Worm (Caenorhabditis elegans): ENCODE results near the gene H10D18.5.

DNA sequence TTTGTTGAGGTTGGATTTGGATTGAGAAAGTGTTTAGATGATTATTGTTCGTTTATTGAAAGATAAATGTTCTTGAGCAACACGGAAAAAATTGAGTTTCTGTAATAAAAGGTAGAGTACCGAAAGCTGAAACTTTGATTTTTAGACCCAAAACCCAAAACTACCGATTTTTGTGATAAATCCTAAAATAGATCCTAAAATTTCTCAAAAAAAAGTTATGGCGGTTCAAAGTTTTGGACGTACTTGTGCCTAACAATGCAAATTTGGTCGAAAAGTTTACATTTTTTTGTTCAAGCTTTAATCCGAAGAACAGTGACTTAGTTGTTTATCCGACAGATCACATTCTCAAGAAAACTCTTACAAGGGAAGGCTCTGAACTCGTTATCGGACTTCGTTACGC lies 15.8 kb upstream of the H10D18.5 start, which contains the start of gene nhr-185:
- TF ChIP-seq unc-55 (GFP tag; optimal IDR thresholded peaks at IDR 0.05) (no peak), dve-1 (tag; optimal IDR thresholded peaks at IDR 0.05) (no peak), ceh-18 (tag; optimal IDR thresholded peaks at IDR 0.05) (no peak), pax-1 (tag; optimal IDR thresholded peaks at IDR 0.05) (no peak), sdc-2 (tag; optimal IDR thresholded peaks at IDR 0.05) (no peak), hlh-13 (GFP tag; optimal IDR thresholded peaks at IDR 0.05) (no peak), pqm-1 (tag; optimal IDR thresholded peaks at IDR 0.05) (no peak), ztf-16 (tag; optimal IDR thresholded peaks at IDR 0.05) (no peak), pha-4 (tag; optimal IDR thresholded peaks at IDR 0.05) (no peak), unc-86 (tag; optimal IDR thresholded peaks at IDR 0.05) (no peak), ceh-31 (tag; optimal IDR thresholded peaks at IDR 0.05) (no peak)

Measured in whole organism, late embryonic.